Worm (Caenorhabditis elegans) whole organism, midembryonic: ENCODE results near the gene F56D6.23.

Source experiments
- T22C8.4 ChIP-seq: fragments of 200-800 bp; sonication (Bioruptor generic); IDR thresholded peaks from 2 replicates; pipeline ENCODE4 v1.3.6; 2022; ENCODE audit warnings: missing genetic modification characterization, missing compliant biosample characterization
- cog-1 ChIP-seq: sonication (generic microtip); optimal IDR thresholded peaks from 2 replicates; lab custom pipeline; 2016; ENCODE audit warnings: missing genetic modification characterization, missing compliant biosample characterization
- flt-1 ChIP-seq: fragments of 200-800 bp; sonication (Bioruptor generic); IDR thresholded peaks from 2 replicates; pipeline ENCODE4 v1.3.6; 2022; ENCODE audit warnings: missing genetic modification characterization, missing compliant biosample characterization
- klf-2 ChIP-seq: fragments of 200-800 bp; sonication (Bioruptor generic); conservative IDR thresholded peaks from 2 replicates; pipeline ENCODE4 v1.3.6; 2022; ENCODE audit warnings: missing genetic modification reagents, missing genetic modification characterization, missing compliant biosample characterization
- med-1 ChIP-seq: sonication (generic microtip); optimal IDR thresholded peaks from 2 replicates; lab custom pipeline; 2017; ENCODE audit warnings: missing genetic modification characterization, mild to moderate bottlenecking, missing compliant biosample characterization, antibody characterized with exemption, missing genetic modification reagents; ENCODE audit not compliant: insufficient read depth
- ztf-23 ChIP-seq: fragments of 200-800 bp; sonication (Bioruptor generic); IDR thresholded peaks from 2 replicates; pipeline ENCODE4 v1.3.6; 2022; ENCODE audit warnings: missing genetic modification reagents, missing genetic modification characterization, missing compliant biosample characterization
- ztf-29 ChIP-seq: fragments of 200-800 bp; sonication (Bioruptor generic); IDR thresholded peaks from 2 replicates; pipeline ENCODE4 v1.3.6; 2022; ENCODE audit warnings: missing genetic modification reagents, missing genetic modification characterization, missing compliant biosample characterization

- TF ChIP-seq klf-2 (no peak), T22C8.4 (GFP tag; lab: Robert Waterston, UW) (no peak), ztf-23 (GFP tag; lab: Robert Waterston, UW) (no peak), med-1 (no peak), flt-1 (GFP tag; lab: Robert Waterston, UW) (no peak), ztf-29 (GFP tag; lab: Robert Waterston, UW) (no peak), cog-1 (tag; lab: Kevin White, UChicago) (no peak)
These were observed 26.2 kb downstream of the F56D6.23 start, which contains the start of gene clec-72 for ce11 chrIV:3944459-3944858.
